Fruit fly (Drosophila melanogaster) whole organism, embryonic: ENCODE results near the gene Eip63E.

Source experiments
- Adf1 ChIP-seq: fragments of 200-800 bp; sonication (Bioruptor generic); IDR thresholded peaks from 2 replicates; pipeline ENCODE4 v1.3.6; 2022; ENCODE audit warnings: missing biosample characterization, missing genetic modification characterization
- Asciz ChIP-seq: fragments of 200-800 bp; sonication (Bioruptor generic); optimal IDR thresholded peaks from 2 replicates; lab custom pipeline; 2017; ENCODE audit warnings: missing biosample characterization, mild to moderate bottlenecking, missing genetic modification characterization, missing genetic modification reagents
- Atf-2 ChIP-seq: fragments of 200-800 bp; sonication (Bioruptor generic); optimal IDR thresholded peaks from 2 replicates; lab custom pipeline; 2016; ENCODE audit warnings: missing biosample characterization, missing genetic modification characterization
- CG10209 ChIP-seq: fragments of 200-800 bp; sonication (Bioruptor generic); optimal IDR thresholded peaks from 3 replicates; lab custom pipeline; 2017; ENCODE audit warnings: missing biosample characterization, mild to moderate bottlenecking, missing genetic modification characterization, missing genetic modification reagents
- CG10979 ChIP-seq: fragments of 200-800 bp; sonication (Bioruptor generic); optimal IDR thresholded peaks from 2 replicates; lab custom pipeline; 2018; ENCODE audit warnings: missing biosample characterization, mild to moderate bottlenecking, missing genetic modification characterization, moderate library complexity
- CG12104 ChIP-seq: fragments of 200-800 bp; sonication (Bioruptor generic); optimal IDR thresholded peaks from 3 replicates; lab custom pipeline; 2016; ENCODE audit warnings: missing biosample characterization, missing genetic modification characterization
- CG13123 ChIP-seq: fragments of 200-800 bp; sonication (Bioruptor generic); optimal IDR thresholded peaks from 2 replicates; lab custom pipeline; 2016; ENCODE audit warnings: missing biosample characterization, missing genetic modification characterization
- CG14710 ChIP-seq: fragments of 200-800 bp; sonication (Bioruptor generic); optimal IDR thresholded peaks from 3 replicates; lab custom pipeline; 2019; ENCODE audit warnings: missing biosample characterization, mild to moderate bottlenecking, missing genetic modification characterization, moderate library complexity
- CG15479 ChIP-seq: fragments of 200-800 bp; sonication (Bioruptor generic); optimal IDR thresholded peaks from 3 replicates; lab custom pipeline; 2019; ENCODE audit warnings: missing biosample characterization, mild to moderate bottlenecking, missing genetic modification characterization, moderate library complexity
- CG17359 ChIP-seq: fragments of 200-800 bp; sonication (Bioruptor generic); optimal IDR thresholded peaks from 3 replicates; lab custom pipeline; 2018; ENCODE audit warnings: missing biosample characterization, mild to moderate bottlenecking, missing genetic modification characterization, moderate library complexity
- CG18011 ChIP-seq: fragments of 200-800 bp; sonication (Bioruptor generic); optimal IDR thresholded peaks from 2 replicates; lab custom pipeline; 2017; ENCODE audit warnings: missing biosample characterization, missing genetic modification characterization, mild to moderate bottlenecking, moderate library complexity, missing genotype
- CG30431 ChIP-seq: fragments of 200-800 bp; sonication (Bioruptor generic); optimal IDR thresholded peaks from 2 replicates; lab custom pipeline; 2017; ENCODE audit warnings: missing biosample characterization, missing genetic modification characterization
- CG32767 ChIP-seq: fragments of 200-800 bp; sonication (Bioruptor generic); IDR thresholded peaks from 2 replicates; pipeline ENCODE4 v1.3.6; 2022; ENCODE audit warnings: missing biosample characterization, missing genetic modification characterization
- CG5180 ChIP-seq: fragments of 200-800 bp; sonication (Bioruptor generic); optimal IDR thresholded peaks from 3 replicates; lab custom pipeline; 2017; ENCODE audit warnings: missing biosample characterization, missing genetic modification characterization, mild to moderate bottlenecking, moderate library complexity, missing genetic modification reagents
- CG5953 ChIP-seq: fragments of 200-800 bp; sonication (Bioruptor generic); IDR thresholded peaks from 2 replicates; pipeline ENCODE4 v1.3.6; 2022; ENCODE audit warnings: missing biosample characterization, missing genetic modification characterization
- CG6175 ChIP-seq: fragments of 200-800 bp; sonication (Bioruptor generic); IDR thresholded peaks from 3 replicates; pipeline ENCODE4 v1.3.6; 2022; ENCODE audit warnings: missing biosample characterization, missing genetic modification characterization
- CG6254 ChIP-seq: fragments of 200-800 bp; sonication (Bioruptor generic); optimal IDR thresholded peaks from 3 replicates; lab custom pipeline; 2017; ENCODE audit warnings: mild to moderate bottlenecking, missing biosample characterization, missing genetic modification reagents, missing genetic modification characterization
- CG7745 ChIP-seq: fragments of 200-800 bp; sonication (Bioruptor generic); optimal IDR thresholded peaks from 2 replicates; lab custom pipeline; 2018; ENCODE audit warnings: missing biosample characterization, mild to moderate bottlenecking, missing genetic modification characterization, moderate library complexity
- Dbx ChIP-seq: fragments of 200-800 bp; sonication (Bioruptor generic); IDR thresholded peaks from 3 replicates; pipeline ENCODE4 v1.3.6; 2022; ENCODE audit warnings: missing biosample characterization, missing genetic modification characterization
- E2f2 ChIP-seq: fragments of 200-800 bp; sonication (Bioruptor generic); IDR thresholded peaks from 2 replicates; pipeline ENCODE4 v1.3.6; 2022; ENCODE audit warnings: missing biosample characterization, missing genetic modification characterization
- Fer1 ChIP-seq: fragments of 200-800 bp; sonication (Bioruptor generic); optimal IDR thresholded peaks from 2 replicates; lab custom pipeline; 2017; ENCODE audit warnings: missing biosample characterization, mild to moderate bottlenecking, missing genetic modification characterization
- HLH3B ChIP-seq: fragments of 200-800 bp; sonication (Bioruptor generic); IDR thresholded peaks from 2 replicates; pipeline ENCODE4 v1.3.6; 2022; ENCODE audit warnings: missing biosample characterization, missing genetic modification characterization
- HLH54F ChIP-seq: fragments of 200-800 bp; sonication (Bioruptor generic); optimal IDR thresholded peaks from 3 replicates; lab custom pipeline; 2016; ENCODE audit warnings: missing biosample characterization, missing genetic modification characterization
- Jarid2 ChIP-seq: fragments of 200-800 bp; sonication (Bioruptor generic); optimal IDR thresholded peaks from 3 replicates; lab custom pipeline; 2017; ENCODE audit warnings: mild to moderate bottlenecking, missing biosample characterization, missing genetic modification reagents, missing genetic modification characterization
- Lim3 ChIP-seq: fragments of 200-800 bp; sonication (Bioruptor generic); IDR thresholded peaks from 2 replicates; pipeline ENCODE4 v1.3.6; 2022; ENCODE audit warnings: missing biosample characterization, missing genetic modification characterization
- Max ChIP-seq: fragments of 200-800 bp; sonication (Bioruptor generic); optimal IDR thresholded peaks from 2 replicates; lab custom pipeline; 2016; ENCODE audit warnings: missing biosample characterization, mild to moderate bottlenecking, missing genetic modification characterization
- Med ChIP-seq: fragments of 200-800 bp; sonication (Bioruptor generic); peaks from one replicate; lab custom pipeline; 2016; ENCODE audit warnings: missing biosample characterization, missing genetic modification characterization, mild to moderate bottlenecking, inconsistent platforms, moderate library complexity
- Nf-YA ChIP-seq: fragments of 200-800 bp; sonication (Bioruptor generic); IDR thresholded peaks from 2 replicates; pipeline ENCODE4 v1.3.6; 2022; ENCODE audit warnings: missing biosample characterization, missing genetic modification characterization
- Nf-YB ChIP-seq: fragments of 200-800 bp; sonication (Bioruptor generic); optimal IDR thresholded peaks from 3 replicates; lab custom pipeline; 2019; ENCODE audit warnings: missing biosample characterization, mild to moderate bottlenecking, missing genetic modification characterization, moderate library complexity
- Rx ChIP-seq: fragments of 200-800 bp; sonication (Bioruptor generic); IDR thresholded peaks from 2 replicates; pipeline ENCODE4 v1.3.6; 2022; ENCODE audit warnings: missing biosample characterization, missing genetic modification characterization
- Spps ChIP-seq: fragments of 200-800 bp; sonication (Bioruptor generic); optimal IDR thresholded peaks from 2 replicates; lab custom pipeline; 2018; ENCODE audit warnings: missing biosample characterization, mild to moderate bottlenecking, missing genetic modification characterization
- Sry-β ChIP-seq: fragments of 200-800 bp; sonication (Bioruptor generic); optimal IDR thresholded peaks from 2 replicates; lab custom pipeline; 2018; ENCODE audit warnings: missing biosample characterization, mild to moderate bottlenecking, missing genetic modification characterization, moderate library complexity
- Tbp ChIP-seq: fragments of >200 bp; optimal IDR thresholded peaks from 2 replicates; lab custom pipeline; 2018; ENCODE audit warnings: missing biosample characterization, missing genetic modification characterization
- Xbp1 ChIP-seq: fragments of 200-800 bp; sonication (Bioruptor generic); optimal IDR thresholded peaks from 3 replicates; lab custom pipeline; 2016; ENCODE audit warnings: missing biosample characterization, mild to moderate bottlenecking, missing genetic modification characterization
- crc ChIP-seq: fragments of 200-800 bp; sonication (Bioruptor generic); optimal IDR thresholded peaks from 2 replicates; lab custom pipeline; 2016; ENCODE audit warnings: missing biosample characterization, missing genetic modification characterization
- crol ChIP-seq: fragments of 200-800 bp; sonication (Bioruptor generic); IDR thresholded peaks from 2 replicates; pipeline ENCODE4 v1.3.6; 2022; ENCODE audit warnings: missing biosample characterization, missing genetic modification characterization
- cwo ChIP-seq: fragments of 200-800 bp; sonication (Bioruptor generic); optimal IDR thresholded peaks from 3 replicates; lab custom pipeline; 2017; ENCODE audit warnings: missing biosample characterization, missing genetic modification characterization, mild to moderate bottlenecking, moderate library complexity, missing genetic modification reagents
- fd64A ChIP-seq: fragments of 200-800 bp; sonication (Bioruptor generic); optimal IDR thresholded peaks from 3 replicates; lab custom pipeline; 2018; ENCODE audit warnings: missing biosample characterization, mild to moderate bottlenecking, missing genetic modification characterization
- gce ChIP-seq: fragments of 200-800 bp; sonication (Bioruptor generic); IDR thresholded peaks from 3 replicates; pipeline ENCODE4 v1.3.6; 2022; ENCODE audit warnings: missing biosample characterization, missing genetic modification characterization
- ind ChIP-seq: fragments of 200-800 bp; sonication (Bioruptor generic); optimal IDR thresholded peaks from 3 replicates; lab custom pipeline; 2016; ENCODE audit warnings: missing biosample characterization, missing genetic modification characterization
- peb ChIP-seq: fragments of 200-800 bp; sonication (Bioruptor generic); IDR thresholded peaks from 2 replicates; pipeline ENCODE4 v1.3.6; 2022; ENCODE audit warnings: missing biosample characterization, missing genetic modification characterization
- sens-2 ChIP-seq: fragments of 200-800 bp; sonication (Bioruptor generic); IDR thresholded peaks from 2 replicates; pipeline ENCODE4 v1.3.6; 2022; ENCODE audit warnings: missing biosample characterization, missing genetic modification characterization
- sima ChIP-seq: fragments of 200-800 bp; sonication (Bioruptor generic); optimal IDR thresholded peaks from 2 replicates; lab custom pipeline; 2016; ENCODE audit warnings: missing biosample characterization, missing genetic modification characterization
- tgo ChIP-seq: fragments of 200-800 bp; sonication (Bioruptor generic); IDR thresholded peaks from 3 replicates; pipeline ENCODE4 v1.3.6; 2022; ENCODE audit warnings: missing biosample characterization, missing genetic modification characterization
- tin ChIP-seq: fragments of 200-800 bp; sonication (Bioruptor generic); optimal IDR thresholded peaks from 3 replicates; lab custom pipeline; 2016; ENCODE audit warnings: missing biosample characterization, missing genetic modification characterization
- vnd ChIP-seq: fragments of 200-800 bp; sonication (Bioruptor generic); IDR thresholded peaks from 3 replicates; pipeline ENCODE4 v1.3.6; 2022; ENCODE audit warnings: missing biosample characterization, missing genetic modification characterization; ENCODE audit not compliant: partially characterized antibody
- wek ChIP-seq: fragments of 200-800 bp; sonication (Bioruptor generic); optimal IDR thresholded peaks from 3 replicates; lab custom pipeline; 2018; ENCODE audit warnings: missing biosample characterization, mild to moderate bottlenecking, missing genetic modification characterization, moderate library complexity
- zen ChIP-seq: fragments of 200-800 bp; sonication (Bioruptor generic); optimal IDR thresholded peaks from 3 replicates; lab custom pipeline; 2018; ENCODE audit warnings: missing biosample characterization, mild to moderate bottlenecking, missing genetic modification characterization, moderate library complexity
- zf30C ChIP-seq: fragments of 200-800 bp; sonication (Bioruptor generic); optimal IDR thresholded peaks from 3 replicates; lab custom pipeline; 2018; ENCODE audit warnings: missing biosample characterization, mild to moderate bottlenecking, missing genetic modification characterization
- zfh1 ChIP-seq: fragments of 200-800 bp; sonication (Bioruptor generic); IDR thresholded peaks from 3 replicates; pipeline ENCODE4 v1.3.6; 2022; ENCODE audit warnings: missing biosample characterization, missing genetic modification characterization
- zfh2 ChIP-seq: fragments of 200-800 bp; sonication (Bioruptor generic); optimal IDR thresholded peaks from 2 replicates; lab custom pipeline; 2016; ENCODE audit warnings: missing biosample characterization, missing genetic modification characterization

The Eip63E gene

dm6 chr3L:3517894-3518293, 2.3 kb downstream of the Eip63E start (continued):
- TF ChIP-seq CG10209 (peak; percentile 87), Lim3 (GFP tag; lab: Robert Waterston, UW) (peak; percentile 88), CG6254 (GFP tag; lab: Kevin White, UChicago) (peak; percentile 80), CG17359 (peak; percentile 84), vnd (GFP tag; lab: Robert Waterston, UW) (no peak), fd64A (GFP tag; lab: Kevin White, UChicago) (peak; percentile 80), Sry-β (GFP tag; lab: Kevin White, UChicago) (no peak), crol (GFP tag; lab: Robert Waterston, UW) (peak; percentile 62), Asciz (peak; percentile 68), CG18011 (GFP tag; lab: Kevin White, UChicago) (peak; percentile 70), CG32767 (GFP tag; lab: Robert Waterston, UW) (peak; percentile 95), Nf-YB (GFP tag; lab: Kevin White, UChicago) (peak; percentile 65), CG14710 (tag; lab: Kevin White, UChicago) (peak; percentile 70), HLH54F (GFP tag; lab: Kevin White, UChicago) (peak; percentile 88), Tbp (GFP tag; lab: Kevin White, UChicago) (no peak), CG5953 (GFP tag; lab: Robert Waterston, UW) (peak; percentile 95), zfh2 (GFP tag; lab: Kevin White, UChicago) (peak; percentile 91), peb (peak; percentile 84), CG5180 (GFP tag; lab: Kevin White, UChicago) (peak; percentile 75), Spps (tag; lab: Kevin White, UChicago) (peak; percentile 49), zf30C (GFP tag; lab: Kevin White, UChicago) (no peak), CG12104 (GFP tag; lab: Kevin White, UChicago) (peak; percentile 76), Dbx (peak; percentile 94), CG7745 (tag; lab: Kevin White, UChicago) (no peak), CG13123 (GFP tag; lab: Kevin White, UChicago) (peak; percentile 61), crc (GFP tag; lab: Kevin White, UChicago) (peak; percentile 10), sens-2 (GFP tag; lab: Robert Waterston, UW) (peak; percentile 93), zfh1 (GFP tag; lab: Robert Waterston, UW) (peak; percentile 79; the same call in 2 of the 3 replicates), cwo (GFP tag; lab: Kevin White, UChicago) (peak; percentile 82), Rx (peak; percentile 71), ind (GFP tag; lab: Kevin White, UChicago) (peak; percentile 93), gce (peak; percentile 86; the same call in 2 of the 3 replicates), wek (peak; percentile 73), zen (tag; lab: Kevin White, UChicago) (peak; percentile 71), Jarid2 (GFP tag; lab: Kevin White, UChicago) (peak; percentile 47), CG10979 (tag; lab: Kevin White, UChicago) (peak; percentile 83), CG15479 (GFP tag; lab: Kevin White, UChicago) (no peak), HLH3B (GFP tag; lab: Robert Waterston, UW) (peak; percentile 97), Med (GFP tag; lab: Kevin White, UChicago) (peak; percentile 99), Max (peak; percentile 72), E2f2 (GFP tag; lab: Robert Waterston, UW) (peak; percentile 82), Nf-YA (GFP tag; lab: Robert Waterston, UW) (peak; percentile 94), Atf-2 (GFP tag; lab: Kevin White, UChicago) (peak; percentile 82), Xbp1 (GFP tag; lab: Kevin White, UChicago) (peak; percentile 92), CG6175 (GFP tag; lab: Robert Waterston, UW) (peak; percentile 95), Fer1 (GFP tag; lab: Kevin White, UChicago) (peak; percentile 91), sima (GFP tag; lab: Kevin White, UChicago) (peak; percentile 50), tgo (GFP tag; lab: Robert Waterston, UW) (peak; percentile 95), tin (GFP tag; lab: Kevin White, UChicago) (peak; percentile 88), CG30431 (GFP tag; lab: Kevin White, UChicago) (peak; percentile 67), Adf1 (GFP tag; lab: Robert Waterston, UW) (peak; percentile 74)
